Worm (Caenorhabditis elegans): Measurements from ENCODE around the gene Y49F6B.6.
A peak's percentile ranks its signal among the peaks of the same experiment; 100 is the strongest.

Gene Y49F6B.6

ce11 chrII:3520988-3521850 is 48.3 kb downstream of the Y49F6B.6 start, which contains the start of gene W09G10.9 (continued):
- TF ChIP-seq Y53G8AR.9 (GFP tag; conservative IDR thresholded peaks at IDR 0.05), result no peak
- TF ChIP-seq B0019.2 (GFP tag; conservative IDR thresholded peaks at IDR 0.05), result peak; percentile 70; the same call in 1 of the 2 replicates
- TF ChIP-seq nfyb-1 (GFP tag; IDR thresholded peaks at IDR 0.05), result peak; percentile 90
- TF ChIP-seq let-607 (tag; optimal IDR thresholded peaks at IDR 0.05), result no peak
- TF ChIP-seq unc-130 (GFP tag; optimal IDR thresholded peaks at IDR 0.05), result no peak
- peak; percentile 23 for TF ChIP-seq ztf-18 (tag; optimal IDR thresholded peaks at IDR 0.05)
- TF ChIP-seq madf-6 (GFP tag; IDR thresholded peaks at IDR 0.05), result peak; percentile 73
- no peak for TF ChIP-seq F49E8.2 (tag; optimal IDR thresholded peaks at IDR 0.05; ENCODE audit: insufficient read depth)
- TF ChIP-seq T07F8.4 (tag; optimal IDR thresholded peaks at IDR 0.05), result no peak
- TF ChIP-seq ceh-27 (GFP tag; optimal IDR thresholded peaks at IDR 0.05), result peak; percentile 74
- TF ChIP-seq Y95B8A.8 (GFP tag; IDR thresholded peaks at IDR 0.05), result peak; percentile 83
- 0 out of 2 replicates have a peak, but pooled peaks have one; percentile 15 for TF ChIP-seq Y56A3A.18 (GFP tag; IDR thresholded peaks at IDR 0.05)
- TF ChIP-seq B0336.3 (GFP tag; IDR thresholded peaks at IDR 0.05), result peak; percentile 49; the same call in 1 of the 2 replicates
- TF ChIP-seq nhr-90 (tag; optimal IDR thresholded peaks at IDR 0.05), result peak; percentile 44
- TF ChIP-seq hlh-12 (tag; optimal IDR thresholded peaks at IDR 0.05), result no peak
- TF ChIP-seq B0035.1 (tag; optimal IDR thresholded peaks at IDR 0.05), result peak; percentile 18
- peak; percentile 71 for TF ChIP-seq ZK185.1 (tag; optimal IDR thresholded peaks at IDR 0.05; ENCODE audit: poor library complexity, severe bottlenecking)
- no peak for TF ChIP-seq him-1 (tag; optimal IDR thresholded peaks at IDR 0.05)
- TF ChIP-seq hmg-20 (GFP tag; IDR thresholded peaks at IDR 0.05), result peak; percentile 76; the same call in 1 of the 2 replicates
- TF ChIP-seq lsl-1 (GFP tag; optimal IDR thresholded peaks at IDR 0.05), result peak; percentile 56
- no peak for TF ChIP-seq nfya-2 (GFP tag; IDR thresholded peaks at IDR 0.05)
- peak; percentile 11 for TF ChIP-seq snpc-1.1 (tag; optimal IDR thresholded peaks at IDR 0.05; ENCODE audit: insufficient read depth)

Measured in whole organism, young adult.